Fruit fly (Drosophila melanogaster) whole organism, adult: ENCODE results near the gene Faf2.
A peak's percentile ranks its signal among the peaks of the same experiment; 100 is the strongest.

Source experiments
- CG11617 ChIP-seq: fragments of 200-800 bp; sonication (Bioruptor generic); optimal IDR thresholded peaks from 2 replicates; lab custom pipeline; 2017; ENCODE audit warnings: mild to moderate bottlenecking, missing biosample characterization, missing genetic modification reagents, missing genetic modification characterization
- CG12768 ChIP-seq: fragments of 200-800 bp; sonication (Bioruptor generic); optimal IDR thresholded peaks from 2 replicates; lab custom pipeline; 2017; ENCODE audit warnings: missing biosample characterization, missing genetic modification characterization, mild to moderate bottlenecking, moderate library complexity, missing genetic modification reagents
- CG1620 ChIP-seq: fragments of 200-800 bp; sonication (Bioruptor generic); optimal IDR thresholded peaks from 2 replicates; lab custom pipeline; 2016; ENCODE audit warnings: missing biosample characterization, missing genetic modification characterization
- CG7101 ChIP-seq: fragments of 200-800 bp; sonication (Bioruptor generic); optimal IDR thresholded peaks from 2 replicates; lab custom pipeline; 2018; ENCODE audit warnings: missing biosample characterization, mild to moderate bottlenecking, missing genetic modification characterization, moderate library complexity
- Crg-1 ChIP-seq: fragments of 200-800 bp; sonication (Bioruptor generic); optimal IDR thresholded peaks from 2 replicates; lab custom pipeline; 2016; ENCODE audit warnings: missing biosample characterization, missing genetic modification characterization
- Hr96 ChIP-seq: fragments of 200-800 bp; sonication (Bioruptor generic); optimal IDR thresholded peaks from 2 replicates; lab custom pipeline; 2016; ENCODE audit warnings: missing biosample characterization, missing genetic modification characterization
- kay ChIP-seq: fragments of 200-800 bp; sonication (Bioruptor generic); peaks from one replicate; lab custom pipeline; 2016; ENCODE audit warnings: missing biosample characterization, missing genetic modification characterization, borderline replicate concordance
- pad ChIP-seq: fragments of 200-800 bp; sonication (Bioruptor generic); optimal IDR thresholded peaks from 3 replicates; lab custom pipeline; 2017; ENCODE audit warnings: missing biosample characterization, missing genetic modification characterization, mild to moderate bottlenecking, moderate library complexity, missing genetic modification reagents

dm6 chr2L:18698559-18699130 lies 9.8 kb downstream of the Faf2 start, which contains the start of gene CG10341:
- TF ChIP-seq kay (GFP tag; lab: Kevin White, UChicago) = no peak
- TF ChIP-seq CG12768 (GFP tag; lab: Kevin White, UChicago) = no peak
- no peak for TF ChIP-seq Crg-1
- no peak for TF ChIP-seq pad
- TF ChIP-seq Hr96 (GFP tag; lab: Kevin White, UChicago) = no peak
- no peak for TF ChIP-seq CG7101 (tag; lab: Kevin White, UChicago)
- TF ChIP-seq CG1620 = no peak
- peak; percentile 39 for TF ChIP-seq CG11617
